Fruit fly (Drosophila melanogaster) whole organism, prepupa: ENCODE results near the gene CG15882.

Experiments used
- Blimp-1 ChIP-seq: fragments of 200-800 bp; sonication (Bioruptor generic); optimal IDR thresholded peaks from 3 replicates; lab custom pipeline; 2017; ENCODE audit warnings: missing biosample characterization, missing genetic modification characterization, mild to moderate bottlenecking, moderate library complexity, missing genetic modification reagents
- CG10631 ChIP-seq: fragments of 200-800 bp; sonication (Bioruptor generic); optimal IDR thresholded peaks from 2 replicates; lab custom pipeline; 2016; ENCODE audit warnings: missing biosample characterization, missing genetic modification characterization
- CG11294 ChIP-seq: fragments of 200-800 bp; sonication (Bioruptor generic); IDR thresholded peaks from 2 replicates; pipeline ENCODE4 v1.3.6; 2022; ENCODE audit warnings: missing biosample characterization, missing genetic modification characterization
- CG11762 ChIP-seq: fragments of 200-800 bp; sonication (Bioruptor generic); optimal IDR thresholded peaks from 3 replicates; lab custom pipeline; 2016; ENCODE audit warnings: missing biosample characterization, missing genetic modification characterization; ENCODE audit not compliant: insufficient read depth
- CG11902 ChIP-seq: fragments of 200-800 bp; sonication (Bioruptor generic); optimal IDR thresholded peaks from 3 replicates; lab custom pipeline; 2016; ENCODE audit warnings: missing biosample characterization, missing genetic modification characterization
- CG15336 ChIP-seq: fragments of 200-800 bp; sonication (Bioruptor generic); IDR thresholded peaks from 2 replicates; pipeline ENCODE4 v1.3.6; 2022; ENCODE audit warnings: missing biosample characterization, missing genetic modification characterization
- CG1621 ChIP-seq: fragments of 200-800 bp; sonication (Bioruptor generic); optimal IDR thresholded peaks from 3 replicates; lab custom pipeline; 2018; ENCODE audit warnings: missing biosample characterization, mild to moderate bottlenecking, missing genetic modification characterization
- CG32006 ChIP-seq: fragments of 200-800 bp; sonication (Bioruptor generic); optimal IDR thresholded peaks from 3 replicates; lab custom pipeline; 2017; ENCODE audit warnings: missing biosample characterization, mild to moderate bottlenecking, missing genetic modification characterization
- CG34406 ChIP-seq: fragments of 200-800 bp; sonication (Bioruptor generic); optimal IDR thresholded peaks from 3 replicates; lab custom pipeline; 2016; ENCODE audit warnings: missing biosample characterization, missing genetic modification characterization
- CG3919 ChIP-seq: fragments of 200-800 bp; sonication (Bioruptor generic); optimal IDR thresholded peaks from 3 replicates; lab custom pipeline; 2016; ENCODE audit warnings: missing biosample characterization, missing genetic modification characterization
- CG4318 ChIP-seq: fragments of 200-800 bp; sonication (Bioruptor generic); optimal IDR thresholded peaks from 3 replicates; lab custom pipeline; 2017; ENCODE audit warnings: missing biosample characterization, mild to moderate bottlenecking, missing genetic modification characterization
- CG6163 ChIP-seq: fragments of 200-800 bp; sonication (Bioruptor generic); IDR thresholded peaks from 3 replicates; pipeline ENCODE4 v1.3.6; 2022; ENCODE audit warnings: missing biosample characterization, missing genetic modification characterization
- CG6276 ChIP-seq: fragments of 200-800 bp; sonication (Bioruptor generic); optimal IDR thresholded peaks from 2 replicates; lab custom pipeline; 2017; ENCODE audit warnings: missing biosample characterization, mild to moderate bottlenecking, missing genetic modification characterization
- CG6792 ChIP-seq: fragments of 200-800 bp; sonication (Bioruptor generic); optimal IDR thresholded peaks from 3 replicates; lab custom pipeline; 2016; ENCODE audit warnings: missing biosample characterization, missing genetic modification characterization
- CG6808 ChIP-seq: fragments of 200-800 bp; sonication (Bioruptor generic); optimal IDR thresholded peaks from 3 replicates; lab custom pipeline; 2017; ENCODE audit warnings: missing biosample characterization, missing genetic modification characterization, mild to moderate bottlenecking, moderate library complexity, missing genetic modification reagents
- CG6854 ChIP-seq: fragments of 200-800 bp; sonication (Bioruptor generic); optimal IDR thresholded peaks from 2 replicates; lab custom pipeline; 2017; ENCODE audit warnings: missing biosample characterization, mild to moderate bottlenecking, missing genetic modification characterization
- CG7368 ChIP-seq: fragments of 200-800 bp; sonication (Bioruptor generic); optimal IDR thresholded peaks from 3 replicates; lab custom pipeline; 2016; ENCODE audit warnings: missing biosample characterization, missing genetic modification characterization
- CG8319 ChIP-seq: fragments of 200-800 bp; sonication (Bioruptor generic); optimal IDR thresholded peaks from 3 replicates; lab custom pipeline; 2016; ENCODE audit warnings: missing biosample characterization, missing genetic modification characterization
- CG9139 ChIP-seq: fragments of 200-800 bp; sonication (Bioruptor generic); optimal IDR thresholded peaks from 3 replicates; lab custom pipeline; 2017; ENCODE audit warnings: missing biosample characterization, mild to moderate bottlenecking, missing genetic modification characterization
- Eip75B ChIP-seq: fragments of 200-800 bp; sonication (Bioruptor generic); optimal IDR thresholded peaks from 3 replicates; lab custom pipeline; 2016; ENCODE audit warnings: missing biosample characterization, missing genetic modification characterization
- Eip78C ChIP-seq: fragments of 200-800 bp; sonication (Bioruptor generic); peaks from one replicate; lab custom pipeline; 2016; ENCODE audit warnings: missing biosample characterization, missing genetic modification characterization
- Ets21C ChIP-seq: fragments of 200-800 bp; sonication (Bioruptor generic); optimal IDR thresholded peaks from 3 replicates; lab custom pipeline; 2016; ENCODE audit warnings: missing biosample characterization, missing genetic modification characterization
- Gug ChIP-seq: fragments of 200-800 bp; sonication (Bioruptor generic); IDR thresholded peaks from 2 replicates; pipeline ENCODE4 v1.3.6; 2022; ENCODE audit warnings: missing biosample characterization, missing genetic modification characterization
- Hr38 ChIP-seq: sonication (Bioruptor generic); optimal IDR thresholded peaks from 2 replicates; lab custom pipeline; 2016; ENCODE audit warnings: missing biosample characterization, missing genetic modification characterization
- Hr39 ChIP-seq: fragments of 200-800 bp; sonication (Bioruptor generic); optimal IDR thresholded peaks from 2 replicates; lab custom pipeline; 2016; ENCODE audit warnings: missing biosample characterization, missing genetic modification characterization
- Hr4 ChIP-seq: fragments of 200-800 bp; sonication (Bioruptor generic); optimal IDR thresholded peaks from 3 replicates; lab custom pipeline; 2016; ENCODE audit warnings: missing biosample characterization, missing genetic modification characterization
- Lpt ChIP-seq: fragments of 200-800 bp; sonication (Bioruptor generic); optimal IDR thresholded peaks from 3 replicates; lab custom pipeline; 2016; ENCODE audit warnings: missing biosample characterization, missing genetic modification characterization
- Met ChIP-seq: fragments of 200-800 bp; sonication (Bioruptor generic); optimal IDR thresholded peaks from 3 replicates; lab custom pipeline; 2016; ENCODE audit warnings: missing biosample characterization, missing genetic modification characterization
- Smox ChIP-seq: fragments of 200-800 bp; sonication (Bioruptor generic); optimal IDR thresholded peaks from 3 replicates; lab custom pipeline; 2016; ENCODE audit warnings: missing biosample characterization, missing genetic modification characterization
- Sox102F ChIP-seq: fragments of 200-800 bp; sonication (Bioruptor generic); optimal IDR thresholded peaks from 2 replicates; lab custom pipeline; 2016; ENCODE audit warnings: missing biosample characterization, mild to moderate bottlenecking, missing genetic modification characterization
- Sox14 ChIP-seq: fragments of 200-800 bp; sonication (Bioruptor generic); optimal IDR thresholded peaks from 3 replicates; lab custom pipeline; 2016; ENCODE audit warnings: missing biosample characterization, missing genetic modification characterization
- Sox15 ChIP-seq: fragments of 200-800 bp; sonication (Bioruptor generic); optimal IDR thresholded peaks from 3 replicates; lab custom pipeline; 2016; ENCODE audit warnings: missing biosample characterization, missing genetic modification characterization
- achi ChIP-seq: fragments of 200-800 bp; sonication (Bioruptor generic); optimal IDR thresholded peaks from 3 replicates; lab custom pipeline; 2016; ENCODE audit warnings: missing biosample characterization, missing genetic modification characterization
- acj6 ChIP-seq: fragments of 200-800 bp; sonication (Bioruptor generic); optimal IDR thresholded peaks from 3 replicates; lab custom pipeline; 2016; ENCODE audit warnings: missing biosample characterization, missing genetic modification characterization
- dac ChIP-seq: fragments of 200-800 bp; sonication (Bioruptor generic); optimal IDR thresholded peaks from 2 replicates; lab custom pipeline; 2017; ENCODE audit warnings: missing biosample characterization, mild to moderate bottlenecking, missing genetic modification characterization
- dsx ChIP-seq: fragments of 200-800 bp; optimal IDR thresholded peaks from 3 replicates; lab custom pipeline; 2019; ENCODE audit warnings: missing biosample characterization, mild to moderate bottlenecking, missing genetic modification characterization, moderate library complexity; ENCODE audit not compliant: poor library complexity, severe bottlenecking
- eg ChIP-seq: fragments of 200-800 bp; sonication (Bioruptor generic); IDR thresholded peaks from 3 replicates; pipeline ENCODE4 v1.3.6; 2022; ENCODE audit warnings: missing biosample characterization, missing genetic modification characterization
- fd59A ChIP-seq: fragments of 200-800 bp; sonication (Bioruptor generic); optimal IDR thresholded peaks from 2 replicates; lab custom pipeline; 2017; ENCODE audit warnings: missing biosample characterization, mild to moderate bottlenecking, missing genetic modification characterization, missing genetic modification reagents
- fd85E ChIP-seq: fragments of 200-800 bp; sonication (Bioruptor generic); optimal IDR thresholded peaks from 3 replicates; lab custom pipeline; 2016; ENCODE audit warnings: missing biosample characterization, missing genetic modification characterization
- lz ChIP-seq: fragments of 200-800 bp; sonication (Bioruptor generic); optimal IDR thresholded peaks from 3 replicates; lab custom pipeline; 2016; ENCODE audit warnings: missing biosample characterization, missing genetic modification characterization
- net ChIP-seq: fragments of 200-800 bp; sonication (Bioruptor generic); optimal IDR thresholded peaks from 3 replicates; lab custom pipeline; 2016; ENCODE audit warnings: missing biosample characterization, missing genetic modification characterization
- pdm3 ChIP-seq: fragments of 200-800 bp; sonication (Bioruptor generic); optimal IDR thresholded peaks from 3 replicates; lab custom pipeline; 2016; ENCODE audit warnings: missing biosample characterization, missing genetic modification characterization
- salr ChIP-seq, 2 experiments: fragments of 200-800 bp; sonication (Bioruptor generic); optimal IDR thresholded peaks; 3 replicates each; lab custom pipeline; 2016 to 2018; ENCODE audit warnings: missing biosample characterization in 2 of 2, missing genetic modification characterization in 2 of 2, mild to moderate bottlenecking in 1 of 2
- spab ChIP-seq: fragments of 200-800 bp; sonication (Bioruptor generic); optimal IDR thresholded peaks from 2 replicates; lab custom pipeline; 2017; ENCODE audit warnings: missing biosample characterization, mild to moderate bottlenecking, missing genetic modification characterization, missing genetic modification reagents
- ss ChIP-seq, 2 experiments: fragments of 200-800 bp; sonication (Bioruptor generic); optimal IDR thresholded peaks; 2 replicates in 1 of 2; 3 replicates in 1 of 2; lab custom pipeline; 2017 to 2018; ENCODE audit warnings: mild to moderate bottlenecking in 2 of 2, missing biosample characterization in 2 of 2, missing genetic modification characterization in 2 of 2, moderate library complexity in 1 of 2
- topi ChIP-seq: fragments of 200-800 bp; sonication (Bioruptor generic); optimal IDR thresholded peaks from 3 replicates; lab custom pipeline; 2016; ENCODE audit warnings: missing biosample characterization, missing genetic modification characterization
- vri ChIP-seq: fragments of 200-800 bp; sonication (Bioruptor generic); optimal IDR thresholded peaks from 3 replicates; lab custom pipeline; 2016; ENCODE audit warnings: missing biosample characterization, mild to moderate bottlenecking, missing genetic modification characterization

Gene CG15882

dm6 chrX:19155922-19156437 is 31.8 kb upstream of the CG15882 start (continued):
- TF ChIP-seq salr (GFP tag; optimal IDR thresholded peaks at IDR 0.05; lab: Kevin White, UChicago) = peak; percentile 68 to 75
- TF ChIP-seq Eip75B (GFP tag; lab: Kevin White, UChicago) = peak; percentile 85
- TF ChIP-seq Sox15 (GFP tag; lab: Kevin White, UChicago) = peak; percentile 61
- TF ChIP-seq CG6854 (GFP tag; lab: Kevin White, UChicago) = peak; percentile 68
- peak; percentile 82 for TF ChIP-seq CG15336 (GFP tag; lab: Robert Waterston, UW)
- peak; percentile 89 for TF ChIP-seq achi (GFP tag; lab: Kevin White, UChicago)
- peak; percentile 78 for TF ChIP-seq Lpt (GFP tag; lab: Kevin White, UChicago)
- TF ChIP-seq ss (GFP tag; optimal IDR thresholded peaks at IDR 0.05; lab: Kevin White, UChicago) = peak; percentile 87 to 92
- TF ChIP-seq Ets21C = peak; percentile 52
- TF ChIP-seq CG8319 (GFP tag; lab: Kevin White, UChicago) = peak; percentile 73
- peak; percentile 92 for TF ChIP-seq Eip78C (GFP tag; lab: Kevin White, UChicago)
- TF ChIP-seq CG6808 (GFP tag; lab: Kevin White, UChicago) = peak; percentile 89
- TF ChIP-seq dsx (GFP tag; lab: Kevin White, UChicago) = peak; percentile 83
- peak; percentile 89 for TF ChIP-seq acj6 (GFP tag; lab: Kevin White, UChicago)
- peak; percentile 84 for TF ChIP-seq CG7368 (GFP tag; lab: Kevin White, UChicago)
- TF ChIP-seq CG32006 (GFP tag; lab: Kevin White, UChicago) = peak; percentile 80

- TF ChIP-seq CG11762 (GFP tag; lab: Kevin White, UChicago) = peak; percentile 91
- TF ChIP-seq CG4318 = peak; percentile 92
- TF ChIP-seq eg (GFP tag; lab: Robert Waterston, UW) = peak; percentile 94
- no peak for TF ChIP-seq Hr38 (GFP tag; lab: Kevin White, UChicago)
- TF ChIP-seq fd85E = peak; percentile 78
- TF ChIP-seq CG3919 = peak; percentile 96
- peak; percentile 97 for TF ChIP-seq CG32006 (GFP tag; lab: Kevin White, UChicago)
- TF ChIP-seq CG6276 = peak; percentile 89
- TF ChIP-seq net (GFP tag; lab: Kevin White, UChicago) = peak; percentile 94
- TF ChIP-seq Gug (GFP tag; lab: Robert Waterston, UW) = peak; percentile 93
- peak; percentile 96 for TF ChIP-seq CG7368 (GFP tag; lab: Kevin White, UChicago)
- TF ChIP-seq CG6163 (GFP tag; lab: Robert Waterston, UW) = peak; percentile 97
- TF ChIP-seq CG6854 (GFP tag; lab: Kevin White, UChicago) = peak; percentile 84
- peak; percentile 96 for TF ChIP-seq Met (GFP tag; lab: Kevin White, UChicago)
- TF ChIP-seq Sox14 (GFP tag; lab: Kevin White, UChicago) = peak; percentile 95
- peak; percentile 89 for TF ChIP-seq CG1621 (tag; lab: Kevin White, UChicago)
- TF ChIP-seq Smox (GFP tag; lab: Kevin White, UChicago) = peak; percentile 93
- peak; percentile 97 for TF ChIP-seq topi
- peak; percentile 96 for TF ChIP-seq Sox102F (GFP tag; lab: Kevin White, UChicago)
- peak; percentile 91 for TF ChIP-seq dac
- TF ChIP-seq Eip75B (GFP tag; lab: Kevin White, UChicago) = peak; percentile 97
- peak; percentile 81 to 89 for TF ChIP-seq ss (GFP tag; optimal IDR thresholded peaks at IDR 0.05; lab: Kevin White, UChicago)
- TF ChIP-seq lz (GFP tag; lab: Kevin White, UChicago) = peak; percentile 95
- TF ChIP-seq Lpt (GFP tag; lab: Kevin White, UChicago) = peak; percentile 92
- peak; percentile 84 for TF ChIP-seq Blimp-1 (GFP tag; lab: Kevin White, UChicago)
- TF ChIP-seq CG9139 (GFP tag; lab: Kevin White, UChicago) = peak; percentile 77
- TF ChIP-seq CG11902 = peak; percentile 92
- peak; percentile 94 for TF ChIP-seq CG10631 (GFP tag; lab: Kevin White, UChicago)
- TF ChIP-seq Ets21C = peak; percentile 89
- TF ChIP-seq Eip78C (GFP tag; lab: Kevin White, UChicago) = peak; percentile 99
- TF ChIP-seq Sox15 (GFP tag; lab: Kevin White, UChicago) = peak; percentile 91
- TF ChIP-seq dsx (GFP tag; lab: Kevin White, UChicago) = peak; percentile 91
- peak; percentile 88 for TF ChIP-seq vri
- peak; percentile 96 for TF ChIP-seq CG6792 (GFP tag; lab: Kevin White, UChicago)
- TF ChIP-seq achi (GFP tag; lab: Kevin White, UChicago) = peak; percentile 95
- peak; percentile 82 for TF ChIP-seq spab
- TF ChIP-seq pdm3 = peak; percentile 95
- peak; percentile 95 for TF ChIP-seq Hr39 (GFP tag; lab: Kevin White, UChicago)
- TF ChIP-seq CG11294 (GFP tag; lab: Robert Waterston, UW) = peak; percentile 78
- TF ChIP-seq Hr4 (GFP tag; lab: Kevin White, UChicago) = peak; percentile 96
- TF ChIP-seq fd59A (GFP tag; lab: Kevin White, UChicago) = peak; percentile 83
- peak; percentile 94 for TF ChIP-seq CG34406
Measured at dm6 chrX:19154998-19155397, 30.8 kb upstream of the CG15882 start.
